Fruit fly (Drosophila melanogaster) whole organism, embryonic: ENCODE measurements around the gene CG5446.

Source experiments
- Asciz ChIP-seq: fragments of 200-800 bp; sonication (Bioruptor generic); optimal IDR thresholded peaks from 2 replicates; lab custom pipeline; 2017; ENCODE audit warnings: missing biosample characterization, mild to moderate bottlenecking, missing genetic modification characterization, missing genetic modification reagents
- Bgb ChIP-seq: fragments of 200-800 bp; sonication (Bioruptor generic); IDR thresholded peaks from 2 replicates; pipeline ENCODE4 v1.3.6; 2022; ENCODE audit warnings: missing biosample characterization, missing genetic modification characterization; ENCODE audit not compliant: partially characterized antibody
- CG11085 ChIP-seq: fragments of 200-800 bp; sonication (Bioruptor generic); IDR thresholded peaks from 2 replicates; pipeline ENCODE4 v1.3.6; 2022; ENCODE audit warnings: missing biosample characterization, missing genetic modification characterization
- CG11247 ChIP-seq: fragments of 200-800 bp; sonication (Bioruptor generic); IDR thresholded peaks from 2 replicates; pipeline ENCODE4 v1.3.6; 2022; ENCODE audit warnings: missing biosample characterization, missing genetic modification characterization
- CG11398 ChIP-seq: fragments of 200-800 bp; sonication (Bioruptor generic); optimal IDR thresholded peaks from 2 replicates; lab custom pipeline; 2016; ENCODE audit warnings: missing biosample characterization, missing genetic modification characterization
- CG11695 ChIP-seq: fragments of 200-800 bp; sonication (Bioruptor generic); IDR thresholded peaks from 3 replicates; pipeline ENCODE4 v1.3.6; 2022; ENCODE audit warnings: missing biosample characterization, missing genetic modification characterization
- CG12219 ChIP-seq: fragments of 200-800 bp; sonication (Bioruptor generic); optimal IDR thresholded peaks from 3 replicates; lab custom pipeline; 2018; ENCODE audit warnings: missing biosample characterization, mild to moderate bottlenecking, missing genetic modification characterization
- CG12236 ChIP-seq: fragments of 200-800 bp; sonication (Bioruptor generic); optimal IDR thresholded peaks from 2 replicates; lab custom pipeline; 2016; ENCODE audit warnings: missing biosample characterization, missing genetic modification characterization
- CG12659 ChIP-seq: fragments of 200-800 bp; sonication (Bioruptor generic); optimal IDR thresholded peaks from 3 replicates; lab custom pipeline; 2017; ENCODE audit warnings: mild to moderate bottlenecking, missing biosample characterization, missing genetic modification reagents, missing genetic modification characterization
- CG15269 ChIP-seq: fragments of 200-800 bp; sonication (Bioruptor generic); optimal IDR thresholded peaks from 2 replicates; lab custom pipeline; 2018; ENCODE audit warnings: missing biosample characterization, mild to moderate bottlenecking, missing genetic modification characterization, moderate library complexity
- CG1603 ChIP-seq: fragments of 200-800 bp; sonication (Bioruptor generic); optimal IDR thresholded peaks from 2 replicates; lab custom pipeline; 2019; ENCODE audit warnings: missing biosample characterization, mild to moderate bottlenecking, missing genetic modification characterization, moderate library complexity
- CG17802 ChIP-seq: fragments of 200-800 bp; sonication (Bioruptor generic); optimal IDR thresholded peaks from 2 replicates; lab custom pipeline; 2018; ENCODE audit warnings: missing biosample characterization, mild to moderate bottlenecking, missing genetic modification characterization, moderate library complexity
- CG1832 ChIP-seq: fragments of 200-800 bp; sonication (Bioruptor generic); optimal IDR thresholded peaks from 2 replicates; lab custom pipeline; 2017; ENCODE audit warnings: missing biosample characterization, mild to moderate bottlenecking, missing genetic modification characterization, inconsistent platforms
- CG2712 ChIP-seq: fragments of 200-800 bp; optimal IDR thresholded peaks from 3 replicates; lab custom pipeline; 2019; ENCODE audit warnings: missing biosample characterization, mild to moderate bottlenecking, missing genetic modification characterization, moderate library complexity
- CG33557 ChIP-seq: fragments of 200-800 bp; sonication (Bioruptor generic); optimal IDR thresholded peaks from 2 replicates; lab custom pipeline; 2019; ENCODE audit warnings: missing biosample characterization, mild to moderate bottlenecking, missing genetic modification characterization, moderate library complexity
- CG4328 ChIP-seq: fragments of 200-800 bp; sonication (Bioruptor generic); optimal IDR thresholded peaks from 3 replicates; lab custom pipeline; 2017; ENCODE audit warnings: missing biosample characterization, missing genetic modification reagents, missing genetic modification characterization
- CG4707 ChIP-seq: fragments of 200-800 bp; sonication (Bioruptor generic); optimal IDR thresholded peaks from 2 replicates; lab custom pipeline; 2018; ENCODE audit warnings: missing biosample characterization, mild to moderate bottlenecking, missing genetic modification characterization, moderate library complexity
- CG6791 ChIP-seq: fragments of 200-800 bp; sonication (Bioruptor generic); IDR thresholded peaks from 3 replicates; pipeline ENCODE4 v1.3.6; 2022; ENCODE audit warnings: missing biosample characterization, missing genetic modification characterization; ENCODE audit not compliant: partially characterized antibody
- CG7556 ChIP-seq: fragments of 200-800 bp; sonication (Bioruptor generic); optimal IDR thresholded peaks from 2 replicates; lab custom pipeline; 2017; ENCODE audit warnings: missing biosample characterization, mild to moderate bottlenecking, missing genetic modification characterization
- CG7963 ChIP-seq: fragments of 200-800 bp; sonication (Bioruptor generic); IDR thresholded peaks from 3 replicates; pipeline ENCODE4 v1.3.6; 2022; ENCODE audit warnings: missing biosample characterization, missing genetic modification characterization; ENCODE audit not compliant: partially characterized antibody
- CG8290 ChIP-seq, 3 experiments: fragments of 200-800 bp; sonication (Bioruptor generic); optimal IDR thresholded peaks; 2 replicates each; lab custom pipeline; 2016 to 2019; ENCODE audit warnings: missing biosample characterization in 3 of 3, missing genetic modification characterization in 3 of 3, mild to moderate bottlenecking in 2 of 3, moderate library complexity in 1 of 3
- CG8924 ChIP-seq: fragments of 200-800 bp; optimal IDR thresholded peaks from 3 replicates; lab custom pipeline; 2019; ENCODE audit warnings: missing biosample characterization, mild to moderate bottlenecking, missing genetic modification characterization, moderate library complexity
- Chrac-16 ChIP-seq: fragments of 200-800 bp; sonication (Bioruptor generic); optimal IDR thresholded peaks from 3 replicates; lab custom pipeline; 2016; ENCODE audit warnings: missing biosample characterization, missing genetic modification characterization
- E2f1 ChIP-seq: fragments of 200-800 bp; sonication (Bioruptor generic); IDR thresholded peaks from 2 replicates; pipeline ENCODE4 v1.3.6; 2022; ENCODE audit warnings: missing biosample characterization, missing genetic modification characterization
- HLHmδ ChIP-seq: fragments of 200-800 bp; sonication (Bioruptor generic); optimal IDR thresholded peaks from 2 replicates; lab custom pipeline; 2018; ENCODE audit warnings: missing biosample characterization, mild to moderate bottlenecking, missing genetic modification characterization, moderate library complexity
- Jarid2 ChIP-seq: fragments of 200-800 bp; sonication (Bioruptor generic); optimal IDR thresholded peaks from 3 replicates; lab custom pipeline; 2017; ENCODE audit warnings: mild to moderate bottlenecking, missing biosample characterization, missing genetic modification reagents, missing genetic modification characterization
- Lim3 ChIP-seq: fragments of 200-800 bp; sonication (Bioruptor generic); IDR thresholded peaks from 2 replicates; pipeline ENCODE4 v1.3.6; 2022; ENCODE audit warnings: missing biosample characterization, missing genetic modification characterization
- Myb ChIP-seq: fragments of 200-800 bp; sonication (Bioruptor generic); optimal IDR thresholded peaks from 2 replicates; lab custom pipeline; 2016; ENCODE audit warnings: missing biosample characterization, missing genetic modification characterization
- NfI ChIP-seq: fragments of 200-800 bp; sonication (Bioruptor generic); optimal IDR thresholded peaks from 3 replicates; lab custom pipeline; 2018; ENCODE audit warnings: missing biosample characterization, mild to moderate bottlenecking, missing genetic modification characterization, moderate library complexity
- Opbp ChIP-seq: fragments of 200-800 bp; sonication (Bioruptor generic); IDR thresholded peaks from 3 replicates; pipeline ENCODE4 v1.3.6; 2022; ENCODE audit warnings: missing biosample characterization, missing genetic modification characterization; ENCODE audit not compliant: partially characterized antibody
- Trl ChIP-seq, 3 experiments: fragments of >200 bp in 2 of 3; fragments of 200-800 bp in 1 of 3; sonication (Bioruptor generic) in 1 of 3; optimal IDR thresholded peaks; 2 replicates in 1 of 3; 3 replicates in 2 of 3; lab custom pipeline; 2016 to 2017; ENCODE audit warnings: missing biosample characterization in 1 of 3, missing genetic modification characterization in 1 of 3
- ash1 ChIP-seq: fragments of 200-800 bp; sonication (Bioruptor generic); optimal IDR thresholded peaks from 2 replicates; lab custom pipeline; 2018; ENCODE audit warnings: missing biosample characterization, mild to moderate bottlenecking, missing genetic modification characterization
- cg ChIP-seq: fragments of 200-800 bp; sonication (Bioruptor generic); optimal IDR thresholded peaks from 3 replicates; lab custom pipeline; 2019; ENCODE audit warnings: missing biosample characterization, mild to moderate bottlenecking, missing genetic modification characterization, moderate library complexity
- crc ChIP-seq: fragments of 200-800 bp; sonication (Bioruptor generic); optimal IDR thresholded peaks from 2 replicates; lab custom pipeline; 2016; ENCODE audit warnings: missing biosample characterization, missing genetic modification characterization
- dan ChIP-seq: fragments of 200-800 bp; sonication (Bioruptor generic); IDR thresholded peaks from 2 replicates; pipeline ENCODE4 v1.3.6; 2022; ENCODE audit warnings: missing biosample characterization, missing genetic modification characterization
- dysf ChIP-seq: fragments of 200-800 bp; sonication (Bioruptor generic); IDR thresholded peaks from 3 replicates; pipeline ENCODE4 v1.3.6; 2022; ENCODE audit warnings: missing biosample characterization, missing genetic modification characterization
- fd3F ChIP-seq: fragments of 200-800 bp; sonication (Bioruptor generic); optimal IDR thresholded peaks from 2 replicates; lab custom pipeline; 2018; ENCODE audit warnings: missing biosample characterization, mild to moderate bottlenecking, missing genetic modification characterization, moderate library complexity
- gsb-n ChIP-seq: fragments of 200-800 bp; sonication (Bioruptor generic); optimal IDR thresholded peaks from 3 replicates; lab custom pipeline; 2018; ENCODE audit warnings: missing biosample characterization, mild to moderate bottlenecking, missing genetic modification characterization
- kah ChIP-seq: fragments of 200-800 bp; sonication (Bioruptor generic); optimal IDR thresholded peaks from 2 replicates; lab custom pipeline; 2018; ENCODE audit warnings: missing biosample characterization, mild to moderate bottlenecking, missing genetic modification characterization
- luna ChIP-seq: fragments of 200-800 bp; sonication (Bioruptor generic); optimal IDR thresholded peaks from 2 replicates; lab custom pipeline; 2016; ENCODE audit warnings: missing biosample characterization, missing genetic modification characterization
- mld ChIP-seq: fragments of 200-800 bp; sonication (Bioruptor generic); IDR thresholded peaks from 3 replicates; pipeline ENCODE4 v1.3.6; 2022; ENCODE audit warnings: missing biosample characterization, missing genetic modification characterization; ENCODE audit not compliant: partially characterized antibody
- nmo ChIP-seq: fragments of 200-800 bp; sonication (Bioruptor generic); optimal IDR thresholded peaks from 2 replicates; lab custom pipeline; 2018; ENCODE audit warnings: missing biosample characterization, mild to moderate bottlenecking, missing genetic modification characterization, moderate library complexity
- nom ChIP-seq: fragments of 200-800 bp; sonication (Bioruptor generic); optimal IDR thresholded peaks from 2 replicates; lab custom pipeline; 2017; ENCODE audit warnings: missing biosample characterization, missing genetic modification characterization, mild to moderate bottlenecking, moderate library complexity, missing genetic modification reagents
- pb ChIP-seq: fragments of 200-800 bp; sonication (Bioruptor generic); optimal IDR thresholded peaks from 3 replicates; lab custom pipeline; 2016; ENCODE audit warnings: missing biosample characterization, missing genetic modification characterization
- ro ChIP-seq: fragments of 200-800 bp; sonication (Bioruptor generic); IDR thresholded peaks from 2 replicates; pipeline ENCODE4 v1.3.6; 2022; ENCODE audit warnings: missing biosample characterization, missing genetic modification characterization
- run ChIP-seq: fragments of 200-800 bp; sonication (Bioruptor generic); optimal IDR thresholded peaks from 3 replicates; lab custom pipeline; 2018; ENCODE audit warnings: missing biosample characterization, mild to moderate bottlenecking, missing genetic modification characterization
- sd ChIP-seq: fragments of 200-800 bp; sonication (Bioruptor generic); optimal IDR thresholded peaks from 3 replicates; lab custom pipeline; 2018; ENCODE audit warnings: missing biosample characterization, mild to moderate bottlenecking, missing genetic modification characterization, moderate library complexity
- slp2 ChIP-seq: fragments of 200-800 bp; sonication (Bioruptor generic); optimal IDR thresholded peaks from 2 replicates; lab custom pipeline; 2016; ENCODE audit warnings: missing biosample characterization, missing genetic modification characterization
- vfl ChIP-seq: fragments of 200-800 bp; sonication (Bioruptor generic); optimal IDR thresholded peaks from 2 replicates; lab custom pipeline; 2016; ENCODE audit warnings: missing biosample characterization, missing genetic modification characterization
- z ChIP-seq: fragments of 200-800 bp; sonication (Bioruptor generic); IDR thresholded peaks from 3 replicates; pipeline ENCODE4 v1.3.6; 2022; ENCODE audit warnings: missing biosample characterization, missing genetic modification characterization

The CG5446 gene

dm6 chr2L:12455049-12455448 is 27.5 kb upstream of the CG5446 start (continued):
- TF ChIP-seq pb (GFP tag; lab: Kevin White, UChicago), result no peak
- TF ChIP-seq CG17802, result no peak
- TF ChIP-seq kah (GFP tag; lab: Kevin White, UChicago), result no peak
- no peak for TF ChIP-seq slp2 (GFP tag; lab: Kevin White, UChicago)
- no peak for TF ChIP-seq CG12219 (GFP tag; lab: Kevin White, UChicago)
- no peak for TF ChIP-seq CG2712
- TF ChIP-seq CG33557 (GFP tag; lab: Kevin White, UChicago), result no peak
- no peak for TF ChIP-seq E2f1
- TF ChIP-seq Asciz (GFP tag; lab: Kevin White, UChicago), result no peak
- no peak for TF ChIP-seq CG7963 (GFP tag; lab: Robert Waterston, UW)
- no peak for TF ChIP-seq CG11247
- TF ChIP-seq CG6791, result no peak
- TF ChIP-seq Lim3 (GFP tag; lab: Robert Waterston, UW), result no peak
- no peak for TF ChIP-seq CG7556 (GFP tag; lab: Kevin White, UChicago)
- TF ChIP-seq mld (GFP tag; lab: Robert Waterston, UW), result no peak
- no peak for TF ChIP-seq crc
- no peak for TF ChIP-seq CG8290 (GFP tag; optimal IDR thresholded peaks at IDR 0.05; lab: Kevin White, UChicago)
- peak in 1 of 2 experiments; percentile 9 for TF ChIP-seq CG8290 (tag; optimal IDR thresholded peaks at IDR 0.05; lab: Kevin White, UChicago)
- no peak for TF ChIP-seq CG1603
- TF ChIP-seq z, result no peak
- TF ChIP-seq gsb-n (tag; lab: Kevin White, UChicago), result no peak
- no peak for TF ChIP-seq dan (GFP tag; lab: Robert Waterston, UW)
- no peak for TF ChIP-seq vfl (GFP tag; lab: Kevin White, UChicago)
- TF ChIP-seq Bgb, result peak; percentile 42; the same call in 1 of the 2 replicates
- TF ChIP-seq Opbp (GFP tag; lab: Robert Waterston, UW), result no peak
- no peak for TF ChIP-seq nmo (GFP tag; lab: Kevin White, UChicago)
- TF ChIP-seq CG4328, result no peak
- TF ChIP-seq CG4707 (GFP tag; lab: Kevin White, UChicago), result no peak
- TF ChIP-seq Myb (GFP tag; lab: Kevin White, UChicago), result no peak
- no peak for TF ChIP-seq CG8924 (tag; lab: Kevin White, UChicago)
- TF ChIP-seq luna (GFP tag; lab: Kevin White, UChicago), result no peak
- TF ChIP-seq fd3F (GFP tag; lab: Kevin White, UChicago), result no peak
- TF ChIP-seq sd (tag; lab: Kevin White, UChicago), result no peak
- no peak for TF ChIP-seq dysf
- TF ChIP-seq cg (GFP tag; lab: Kevin White, UChicago), result no peak
- TF ChIP-seq ro (GFP tag; lab: Robert Waterston, UW), result no peak
- TF ChIP-seq ash1 (GFP tag; lab: Kevin White, UChicago), result no peak
- no peak for TF ChIP-seq CG12659
- no peak for TF ChIP-seq CG12236 (GFP tag; lab: Kevin White, UChicago)
- TF ChIP-seq CG15269 (tag; lab: Kevin White, UChicago), result no peak
- no peak for TF ChIP-seq CG1832 (GFP tag; lab: Kevin White, UChicago)
- no peak for TF ChIP-seq Jarid2 (GFP tag; lab: Kevin White, UChicago)
- TF ChIP-seq CG11085 (GFP tag; lab: Robert Waterston, UW), result no peak
- TF ChIP-seq nom, result no peak
- TF ChIP-seq NfI (GFP tag; lab: Kevin White, UChicago), result no peak
- TF ChIP-seq CG11398, result no peak
- no peak for TF ChIP-seq Chrac-16
- no peak for TF ChIP-seq HLHmδ (GFP tag; lab: Kevin White, UChicago)
- TF ChIP-seq run (tag; lab: Kevin White, UChicago), result no peak
- 0 out of 3 replicates have a peak, but pooled peaks have one; percentile 20 for TF ChIP-seq CG11695 (GFP tag; lab: Robert Waterston, UW)
- no peak for TF ChIP-seq Trl (optimal IDR thresholded peaks at IDR 0.05; lab: Kevin White, UChicago)
- no peak for TF ChIP-seq Trl (GFP tag; optimal IDR thresholded peaks at IDR 0.05; lab: Kevin White, UChicago)
